Worm (Caenorhabditis elegans) whole organism, early embryonic: ENCODE measurements around the gene thn-6.

ENCODE experiments used
- ama-1 ChIP-seq: fragments of 150-350 bp; optimal IDR thresholded peaks from 2 replicates; lab custom pipeline; 2014
- ceh-13 ChIP-seq: fragments of 200-800 bp; sonication (Bioruptor generic); optimal IDR thresholded peaks from 2 replicates; lab custom pipeline; 2018; ENCODE audit warnings: mild to moderate bottlenecking, missing genetic modification characterization, missing compliant biosample characterization
- hmg-4 ChIP-seq: fragments of 200-800 bp; sonication (Bioruptor generic); optimal IDR thresholded peaks from 2 replicates; lab custom pipeline; 2018; ENCODE audit warnings: mild to moderate bottlenecking, missing genetic modification characterization, missing compliant biosample characterization
- tra-4 ChIP-seq: sonication (generic microtip); optimal IDR thresholded peaks from 2 replicates; lab custom pipeline; 2017; ENCODE audit warnings: missing genetic modification characterization, missing compliant biosample characterization

ce11 chrIV:5206716-5207115 is 22.0 kb upstream of the thn-6 start:
- TF ChIP-seq hmg-4: no peak
- TF ChIP-seq ama-1: no peak
- TF ChIP-seq tra-4 (tag; lab: Kevin White, UChicago): no peak
- TF ChIP-seq ceh-13 (GFP tag; lab: Kevin White, UChicago): no peak
